Fruit fly (Drosophila melanogaster) whole organism, embryonic: ENCODE data around the gene kat-60L1.

Source experiments
- Adf1 ChIP-seq: fragments of 200-800 bp; sonication (Bioruptor generic); IDR thresholded peaks from 2 replicates; pipeline ENCODE4 v1.3.6; 2022; ENCODE audit warnings: missing biosample characterization, missing genetic modification characterization
- Atf3 ChIP-seq: fragments of 200-800 bp; sonication (Bioruptor generic); optimal IDR thresholded peaks from 3 replicates; lab custom pipeline; 2016; ENCODE audit warnings: missing biosample characterization, missing genetic modification characterization
- Bteb2 ChIP-seq: fragments of 200-800 bp; sonication (Bioruptor generic); optimal IDR thresholded peaks from 2 replicates; lab custom pipeline; 2016; ENCODE audit warnings: missing biosample characterization, missing genetic modification characterization
- CG10209 ChIP-seq: fragments of 200-800 bp; sonication (Bioruptor generic); optimal IDR thresholded peaks from 3 replicates; lab custom pipeline; 2017; ENCODE audit warnings: missing biosample characterization, mild to moderate bottlenecking, missing genetic modification characterization, missing genetic modification reagents
- CG10321 ChIP-seq: fragments of 200-800 bp; sonication (Bioruptor generic); IDR thresholded peaks from 2 replicates; pipeline ENCODE4 v1.3.6; 2022; ENCODE audit warnings: missing biosample characterization, missing genetic modification characterization
- CG11398 ChIP-seq: fragments of 200-800 bp; sonication (Bioruptor generic); optimal IDR thresholded peaks from 2 replicates; lab custom pipeline; 2016; ENCODE audit warnings: missing biosample characterization, missing genetic modification characterization
- CG12104 ChIP-seq: fragments of 200-800 bp; sonication (Bioruptor generic); optimal IDR thresholded peaks from 3 replicates; lab custom pipeline; 2016; ENCODE audit warnings: missing biosample characterization, missing genetic modification characterization
- CG12219 ChIP-seq: fragments of 200-800 bp; sonication (Bioruptor generic); optimal IDR thresholded peaks from 3 replicates; lab custom pipeline; 2018; ENCODE audit warnings: missing biosample characterization, mild to moderate bottlenecking, missing genetic modification characterization
- CG12744 ChIP-seq: fragments of 200-800 bp; sonication (Bioruptor generic); optimal IDR thresholded peaks from 2 replicates; lab custom pipeline; 2016; ENCODE audit warnings: missing biosample characterization, missing genetic modification characterization
- CG14441 ChIP-seq: fragments of 200-800 bp; sonication (Bioruptor generic); IDR thresholded peaks from 2 replicates; pipeline ENCODE4 v1.3.6; 2022; ENCODE audit warnings: missing biosample characterization, missing genetic modification characterization
- CG15011 ChIP-seq: fragments of 200-800 bp; sonication (Bioruptor generic); optimal IDR thresholded peaks from 3 replicates; lab custom pipeline; 2018; ENCODE audit warnings: missing biosample characterization, mild to moderate bottlenecking, missing genetic modification characterization
- CG16863 ChIP-seq: fragments of 200-800 bp; sonication (Bioruptor generic); optimal IDR thresholded peaks from 3 replicates; lab custom pipeline; 2016; ENCODE audit warnings: missing biosample characterization, missing genetic modification characterization
- CG17361 ChIP-seq: fragments of 200-800 bp; sonication (Bioruptor generic); IDR thresholded peaks from 3 replicates; pipeline ENCODE4 v1.3.6; 2022; ENCODE audit warnings: missing biosample characterization, missing genetic modification characterization
- CG17385 ChIP-seq: fragments of 200-800 bp; sonication (Bioruptor generic); optimal IDR thresholded peaks from 3 replicates; lab custom pipeline; 2018; ENCODE audit warnings: missing biosample characterization, mild to moderate bottlenecking, missing genetic modification characterization
- CG18011 ChIP-seq: fragments of 200-800 bp; sonication (Bioruptor generic); optimal IDR thresholded peaks from 2 replicates; lab custom pipeline; 2017; ENCODE audit warnings: missing biosample characterization, missing genetic modification characterization, mild to moderate bottlenecking, moderate library complexity, missing genotype
- CG2712 ChIP-seq: fragments of 200-800 bp; optimal IDR thresholded peaks from 3 replicates; lab custom pipeline; 2019; ENCODE audit warnings: missing biosample characterization, mild to moderate bottlenecking, missing genetic modification characterization, moderate library complexity
- CG3065 ChIP-seq: fragments of 200-800 bp; sonication (Bioruptor generic); optimal IDR thresholded peaks from 2 replicates; lab custom pipeline; 2016; ENCODE audit warnings: missing biosample characterization, missing genetic modification characterization
- CG42726 ChIP-seq: fragments of 200-800 bp; sonication (Bioruptor generic); IDR thresholded peaks from 2 replicates; pipeline ENCODE4 v1.3.6; 2022; ENCODE audit warnings: missing biosample characterization, missing genetic modification characterization; ENCODE audit not compliant: partially characterized antibody
- CG6654 ChIP-seq: fragments of 200-800 bp; sonication (Bioruptor generic); optimal IDR thresholded peaks from 2 replicates; lab custom pipeline; 2017; ENCODE audit warnings: missing biosample characterization, mild to moderate bottlenecking, missing genetic modification characterization
- CG9609 ChIP-seq: fragments of 200-800 bp; sonication (Bioruptor generic); optimal IDR thresholded peaks from 3 replicates; lab custom pipeline; 2016; ENCODE audit warnings: missing biosample characterization, missing genetic modification characterization
- CG9817 ChIP-seq: fragments of 200-800 bp; sonication (Bioruptor generic); optimal IDR thresholded peaks from 2 replicates; lab custom pipeline; 2018; ENCODE audit warnings: missing biosample characterization, mild to moderate bottlenecking, missing genetic modification characterization, moderate library complexity
- CG9932 ChIP-seq: fragments of 200-800 bp; sonication (Bioruptor generic); IDR thresholded peaks from 2 replicates; pipeline ENCODE4 v1.3.6; 2022; ENCODE audit warnings: missing biosample characterization, missing genetic modification characterization
- Elba2 ChIP-seq: fragments of 200-800 bp; sonication (Bioruptor generic); optimal IDR thresholded peaks from 3 replicates; lab custom pipeline; 2016; ENCODE audit warnings: missing biosample characterization, missing genetic modification characterization
- H2.0 ChIP-seq: fragments of 200-800 bp; sonication (Bioruptor generic); IDR thresholded peaks from 2 replicates; pipeline ENCODE4 v1.3.6; 2022; ENCODE audit warnings: missing biosample characterization, missing genetic modification characterization
- Hmx ChIP-seq: fragments of 200-800 bp; sonication (Bioruptor generic); optimal IDR thresholded peaks from 2 replicates; lab custom pipeline; 2016; ENCODE audit warnings: missing biosample characterization, missing genetic modification characterization
- Nf-YA ChIP-seq: fragments of 200-800 bp; sonication (Bioruptor generic); IDR thresholded peaks from 2 replicates; pipeline ENCODE4 v1.3.6; 2022; ENCODE audit warnings: missing biosample characterization, missing genetic modification characterization
- Optix ChIP-seq: fragments of 200-800 bp; sonication (Bioruptor generic); IDR thresholded peaks from 3 replicates; pipeline ENCODE4 v1.3.6; 2022; ENCODE audit warnings: missing biosample characterization, missing genetic modification characterization
- Ravus ChIP-seq: fragments of 200-800 bp; sonication (Bioruptor generic); IDR thresholded peaks from 2 replicates; pipeline ENCODE4 v1.3.6; 2022; ENCODE audit warnings: missing biosample characterization, missing genetic modification characterization
- bab2 ChIP-seq: fragments of 200-800 bp; sonication (Bioruptor generic); optimal IDR thresholded peaks from 2 replicates; lab custom pipeline; 2016; ENCODE audit warnings: missing biosample characterization, missing genetic modification characterization
- btn ChIP-seq: fragments of 200-800 bp; sonication (Bioruptor generic); optimal IDR thresholded peaks from 2 replicates; lab custom pipeline; 2016; ENCODE audit warnings: missing biosample characterization, missing genetic modification characterization
- crol ChIP-seq: fragments of 200-800 bp; sonication (Bioruptor generic); IDR thresholded peaks from 2 replicates; pipeline ENCODE4 v1.3.6; 2022; ENCODE audit warnings: missing biosample characterization, missing genetic modification characterization
- da ChIP-seq: fragments of 200-800 bp; sonication (Bioruptor generic); optimal IDR thresholded peaks from 2 replicates; lab custom pipeline; 2016; ENCODE audit warnings: missing biosample characterization, missing genetic modification characterization
- dmrt11E ChIP-seq: fragments of 200-800 bp; sonication (Bioruptor generic); optimal IDR thresholded peaks from 3 replicates; lab custom pipeline; 2018; ENCODE audit warnings: missing biosample characterization, mild to moderate bottlenecking, missing genetic modification characterization, moderate library complexity
- exex ChIP-seq: fragments of 200-800 bp; sonication (Bioruptor generic); optimal IDR thresholded peaks from 4 replicates; lab custom pipeline; 2018; ENCODE audit warnings: missing biosample characterization, mild to moderate bottlenecking, missing genetic modification characterization, moderate library complexity
- ftz-f1 ChIP-seq: fragments of 200-800 bp; sonication (Bioruptor generic); optimal IDR thresholded peaks from 2 replicates; lab custom pipeline; 2016; ENCODE audit warnings: missing biosample characterization, missing genetic modification characterization
- jigr1 ChIP-seq: fragments of 200-800 bp; sonication (Bioruptor generic); IDR thresholded peaks from 3 replicates; pipeline ENCODE4 v1.3.6; 2022; ENCODE audit warnings: missing biosample characterization, missing genetic modification characterization
- lilli ChIP-seq: fragments of 200-800 bp; sonication (Bioruptor generic); optimal IDR thresholded peaks from 3 replicates; lab custom pipeline; 2016; ENCODE audit warnings: missing biosample characterization, missing genetic modification characterization
- maf-S ChIP-seq: fragments of 200-800 bp; sonication (Bioruptor generic); optimal IDR thresholded peaks from 2 replicates; lab custom pipeline; 2016; ENCODE audit warnings: missing biosample characterization, missing genetic modification characterization
- nerfin-1 ChIP-seq: fragments of 200-800 bp; sonication (Bioruptor generic); optimal IDR thresholded peaks from 3 replicates; lab custom pipeline; 2019; ENCODE audit warnings: missing biosample characterization, mild to moderate bottlenecking, missing genetic modification characterization, moderate library complexity
- peb ChIP-seq: fragments of 200-800 bp; sonication (Bioruptor generic); IDR thresholded peaks from 2 replicates; pipeline ENCODE4 v1.3.6; 2022; ENCODE audit warnings: missing biosample characterization, missing genetic modification characterization
- phol ChIP-seq: fragments of 200-800 bp; sonication (Bioruptor generic); optimal IDR thresholded peaks from 3 replicates; lab custom pipeline; 2018; ENCODE audit warnings: missing biosample characterization, mild to moderate bottlenecking, missing genetic modification characterization, moderate library complexity
- pnt ChIP-seq: fragments of 200-800 bp; sonication (Bioruptor generic); optimal IDR thresholded peaks from 3 replicates; lab custom pipeline; 2016; ENCODE audit warnings: missing biosample characterization, missing genetic modification characterization
- rib ChIP-seq: fragments of 200-800 bp; sonication (Bioruptor generic); IDR thresholded peaks from 2 replicates; pipeline ENCODE4 v1.3.6; 2022; ENCODE audit warnings: missing biosample characterization, missing genetic modification characterization
- row ChIP-seq: fragments of 200-800 bp; sonication (Bioruptor generic); IDR thresholded peaks from 3 replicates; pipeline ENCODE4 v1.3.6; 2022; ENCODE audit warnings: missing biosample characterization, missing genetic modification characterization
- sc ChIP-seq, 3 experiments: fragments of >200 bp in 2 of 3; fragments of 200-800 bp in 1 of 3; sonication (Bioruptor generic) in 1 of 3; optimal IDR thresholded peaks; 2 replicates in 2 of 3; 3 replicates in 1 of 3; lab custom pipeline; 2017; ENCODE audit warnings: mild to moderate bottlenecking in 1 of 3, missing biosample characterization in 1 of 3, missing genetic modification characterization in 1 of 3, missing genetic modification reagents in 1 of 3
- sens ChIP-seq: fragments of 200-800 bp; sonication (Bioruptor generic); peaks from one replicate; lab custom pipeline; 2016; ENCODE audit warnings: missing biosample characterization, missing genetic modification characterization
- sens-2 ChIP-seq: fragments of 200-800 bp; sonication (Bioruptor generic); IDR thresholded peaks from 2 replicates; pipeline ENCODE4 v1.3.6; 2022; ENCODE audit warnings: missing biosample characterization, missing genetic modification characterization
- toy ChIP-seq: fragments of 200-800 bp; sonication (Bioruptor generic); IDR thresholded peaks from 2 replicates; pipeline ENCODE4 v1.3.6; 2022; ENCODE audit warnings: missing biosample characterization, missing genetic modification characterization
- z ChIP-seq: fragments of 200-800 bp; sonication (Bioruptor generic); IDR thresholded peaks from 3 replicates; pipeline ENCODE4 v1.3.6; 2022; ENCODE audit warnings: missing biosample characterization, missing genetic modification characterization

kat-60L1 gene

dm6 chr3R:5789025-5789953 is 7.7 kb downstream of the kat-60L1 start, which contains the start of the genes Hat1 and Rpn5 (continued):
- TF ChIP-seq CG18011 (GFP tag; lab: Kevin White, UChicago) = peak; percentile 69
- peak; percentile 88 for TF ChIP-seq CG9932 (GFP tag; lab: Robert Waterston, UW)
- TF ChIP-seq Ravus (GFP tag; lab: Robert Waterston, UW) = 0 out of 2 replicates have a peak, but pooled peaks have one; percentile 5
- peak; percentile 88 for TF ChIP-seq pnt (GFP tag; lab: Kevin White, UChicago)
- peak; percentile 82 for TF ChIP-seq Atf3 (GFP tag; lab: Kevin White, UChicago)
- peak; percentile 54 for TF ChIP-seq nerfin-1 (tag; lab: Kevin White, UChicago)
- TF ChIP-seq CG9817 (tag; lab: Kevin White, UChicago) = peak; percentile 76
- no peak; the same call in 1 of the 2 replicates for TF ChIP-seq Adf1 (GFP tag; lab: Robert Waterston, UW)
- TF ChIP-seq peb (GFP tag; lab: Robert Waterston, UW) = no peak
- TF ChIP-seq bab2 (GFP tag; lab: Kevin White, UChicago) = peak; percentile 91
- TF ChIP-seq Nf-YA (GFP tag; lab: Robert Waterston, UW) = no peak
- TF ChIP-seq exex (tag; lab: Kevin White, UChicago) = peak; percentile 32
- TF ChIP-seq toy = peak; percentile 36; the same call in 1 of the 2 replicates
- TF ChIP-seq CG12744 (GFP tag; lab: Kevin White, UChicago) = peak; percentile 81
- peak; percentile 49 for TF ChIP-seq CG6654
- TF ChIP-seq z (GFP tag; lab: Robert Waterston, UW) = no peak
- TF ChIP-seq row (GFP tag; lab: Robert Waterston, UW) = peak; percentile 92
- peak; percentile 59 for TF ChIP-seq H2.0
- TF ChIP-seq ftz-f1 (GFP tag; lab: Kevin White, UChicago) = peak; percentile 4
- TF ChIP-seq CG10321 = no peak; the same call in 1 of the 2 replicates
- peak; percentile 66 for TF ChIP-seq CG17385 (GFP tag; lab: Kevin White, UChicago)
- TF ChIP-seq da (GFP tag; lab: Kevin White, UChicago) = peak; percentile 72
- no peak for TF ChIP-seq CG12219 (GFP tag; lab: Kevin White, UChicago)
- peak; percentile 84 for TF ChIP-seq phol (tag; lab: Kevin White, UChicago)
- no peak for TF ChIP-seq sens-2 (GFP tag; lab: Robert Waterston, UW)
- TF ChIP-seq Hmx (GFP tag; lab: Kevin White, UChicago) = peak; percentile 83
- 0 out of 2 replicates have a peak, but pooled peaks have one; percentile 10 for TF ChIP-seq rib (GFP tag; lab: Robert Waterston, UW)
- TF ChIP-seq dmrt11E (tag; lab: Kevin White, UChicago) = peak; percentile 74
- TF ChIP-seq CG3065 (GFP tag; lab: Kevin White, UChicago) = peak; percentile 51
- peak; percentile 90 for TF ChIP-seq CG9609 (GFP tag; lab: Kevin White, UChicago)
- TF ChIP-seq Elba2 (GFP tag; lab: Kevin White, UChicago) = peak; percentile 64
- peak; percentile 82 for TF ChIP-seq CG2712
- peak; percentile 92 for TF ChIP-seq CG16863
- no peak for TF ChIP-seq sc (optimal IDR thresholded peaks at IDR 0.05; lab: Kevin White, UChicago)
- TF ChIP-seq sc (GFP tag; optimal IDR thresholded peaks at IDR 0.05; lab: Kevin White, UChicago) = peak; percentile 63
- peak; percentile 43; the same call in 1 of the 2 replicates for TF ChIP-seq CG42726 (GFP tag; lab: Robert Waterston, UW)
- peak; percentile 84 for TF ChIP-seq Bteb2
- TF ChIP-seq sens = peak; percentile 98
- TF ChIP-seq CG12104 (GFP tag; lab: Kevin White, UChicago) = peak; percentile 69
- TF ChIP-seq Optix (GFP tag; lab: Robert Waterston, UW) = no peak
- peak; percentile 50 for TF ChIP-seq btn (GFP tag; lab: Kevin White, UChicago)
- TF ChIP-seq jigr1 (GFP tag; lab: Robert Waterston, UW) = peak; percentile 28; the same call in 1 of the 3 replicates
- TF ChIP-seq maf-S (GFP tag; lab: Kevin White, UChicago) = peak; percentile 88
- TF ChIP-seq CG15011 (GFP tag; lab: Kevin White, UChicago) = peak; percentile 58
- peak; percentile 77 for TF ChIP-seq CG10209 (GFP tag; lab: Kevin White, UChicago)
- TF ChIP-seq lilli (GFP tag; lab: Kevin White, UChicago) = peak; percentile 92
- peak; percentile 95 for TF ChIP-seq CG17361 (GFP tag; lab: Robert Waterston, UW)
- TF ChIP-seq CG14441 (GFP tag; lab: Robert Waterston, UW) = peak; percentile 70; the same call in 1 of the 2 replicates
- TF ChIP-seq crol (GFP tag; lab: Robert Waterston, UW) = no peak
- TF ChIP-seq CG11398 = peak; percentile 77
